Fruit fly (Drosophila melanogaster) ovary, adult (tissue): ENCODE results near the gene Unc-115a.
A peak's percentile ranks its signal among the peaks of the same experiment; 100 is the strongest.

ENCODE experiments used
- CG17801 ChIP-seq: fragments of 200-800 bp; optimal IDR thresholded peaks from 2 replicates; lab custom pipeline; 2019; ENCODE audit warnings: missing biosample characterization, mild to moderate bottlenecking, missing genetic modification characterization, moderate library complexity; ENCODE audit not compliant: partially characterized antibody

Gene Unc-115a

dm6 chr3R:9705008-9705628 lies at the start of gene Unc-115a:
Gene Unc-115a (minus strand): TSS chr3R:9705417.
- TF ChIP-seq CG17801 (GFP tag; lab: Kevin White, UChicago) = peak; percentile 55

DNA sequence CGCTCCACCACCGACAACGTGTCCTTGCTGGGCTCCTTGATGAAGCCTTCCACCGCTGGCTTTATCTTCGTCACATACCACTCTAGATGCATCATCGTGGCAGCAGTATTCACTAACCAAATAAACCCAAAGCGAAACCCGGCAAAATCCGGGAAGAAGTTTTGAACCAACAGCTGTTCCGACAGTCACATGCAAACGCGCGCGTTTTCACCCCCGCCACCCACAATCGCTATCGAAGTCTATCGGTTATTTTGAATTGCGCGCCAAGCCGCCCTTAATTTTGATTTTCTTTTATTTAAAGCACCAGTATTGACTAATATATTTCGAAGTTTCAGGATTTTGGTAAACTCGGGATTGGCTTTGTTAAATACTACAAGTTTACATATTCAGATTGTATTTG lies 49.3 kb upstream of the Unc-115a start, which contains the start of gene Tti1:
TSS of gene Tti1 (minus strand) at position 200 of the 400 bp plus-strand sequence.
- no peak for TF ChIP-seq CG17801 (GFP tag; lab: Kevin White, UChicago)

DNA sequence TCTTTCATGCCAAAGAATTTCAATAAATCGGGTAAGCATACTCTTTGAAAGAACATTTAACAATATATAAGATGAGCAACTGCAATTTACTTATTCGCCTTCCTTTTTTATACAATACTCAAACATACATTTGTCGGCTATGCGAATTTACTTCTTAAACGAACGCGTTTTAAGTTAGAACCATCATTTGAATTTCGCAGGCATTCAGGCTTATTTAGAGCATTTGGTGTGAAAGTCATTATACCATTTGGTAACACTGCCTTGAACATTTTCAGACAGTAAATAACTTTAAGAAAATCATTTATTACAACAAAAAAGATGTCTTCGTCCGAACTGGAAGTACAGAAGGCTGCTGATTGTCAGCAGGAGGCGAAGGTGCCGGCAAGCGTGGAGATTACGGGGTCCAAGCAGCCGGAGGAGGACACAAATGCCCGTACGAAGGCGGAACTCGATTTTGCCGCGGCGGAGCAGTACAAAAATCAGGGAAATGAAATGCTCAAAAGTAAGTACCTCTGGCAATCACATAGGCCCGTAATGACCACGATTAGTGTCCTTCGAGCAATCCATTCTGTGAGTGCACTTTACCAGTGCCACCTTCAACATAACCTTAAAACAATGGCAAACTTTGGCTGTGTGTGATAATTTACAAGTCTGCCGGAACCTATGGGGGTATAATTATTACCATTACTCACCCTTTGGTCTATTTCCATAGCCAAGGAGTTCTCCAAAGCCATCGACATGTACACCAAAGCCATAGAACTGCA lies 42.9 kb upstream of the Unc-115a start:
- TF ChIP-seq CG17801 (GFP tag; lab: Kevin White, UChicago) = no peak

- no peak for TF ChIP-seq CG17801 (GFP tag; lab: Kevin White, UChicago)
These were observed 42.5 kb upstream of the Unc-115a start, which contains the start of gene PpD3 for dm6 chr3R:9747875-9747899. Gene PpD3 (plus strand): TSS chr3R:9747875.

- peak; percentile 80 for TF ChIP-seq CG17801 (GFP tag; lab: Kevin White, UChicago)
These were observed 42.2 kb upstream of the Unc-115a start, which contains the start of gene CG12948 for dm6 chr3R:9747272-9747874. Gene CG12948 (minus strand): TSS chr3R:9747744.

DNA sequence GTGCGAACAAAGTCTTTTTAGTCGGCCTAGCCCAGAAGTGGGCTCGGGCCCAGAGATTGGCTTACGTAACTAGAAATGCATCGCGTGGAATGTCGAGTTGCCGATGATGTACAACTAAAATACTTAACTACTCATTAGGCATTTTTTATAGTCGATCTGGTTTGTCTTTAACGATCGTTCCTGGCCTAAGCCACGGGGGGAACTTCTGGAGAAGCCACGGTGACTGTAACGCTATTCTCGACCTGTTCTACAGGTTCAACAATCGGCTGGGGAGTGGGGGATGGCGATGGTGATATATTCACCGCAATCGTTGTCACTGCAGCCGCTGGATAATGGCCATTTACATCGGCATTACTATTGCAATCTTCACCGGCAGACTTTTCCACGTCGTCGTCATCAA lies 41.0 kb upstream of the Unc-115a start, which contains the start of gene CG34409:
TSS of gene CG34409 (minus strand) at position 101 of the 400 bp plus-strand sequence.
- TF ChIP-seq CG17801 (GFP tag; lab: Kevin White, UChicago) = no peak

DNA sequence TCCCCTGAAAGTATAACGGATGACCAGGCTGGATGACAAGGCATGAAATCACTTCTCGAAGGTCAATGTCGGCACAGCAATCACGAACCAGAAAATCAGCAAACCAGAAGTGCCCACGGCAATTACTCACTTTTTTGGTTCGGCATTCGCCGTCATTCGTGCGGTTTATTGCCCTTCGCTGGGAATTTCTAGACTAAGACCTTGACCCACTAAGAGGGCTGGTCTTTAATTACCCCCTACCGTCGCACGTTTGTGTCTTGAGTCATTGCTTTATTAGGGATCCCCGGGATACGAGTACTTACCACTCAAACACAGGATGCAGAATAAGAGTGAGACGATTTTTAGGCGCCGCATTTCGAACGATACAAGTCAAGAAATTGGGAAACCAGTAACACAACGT lies 40.2 kb upstream of the Unc-115a start:
- TF ChIP-seq CG17801 (GFP tag; lab: Kevin White, UChicago) = no peak

DNA sequence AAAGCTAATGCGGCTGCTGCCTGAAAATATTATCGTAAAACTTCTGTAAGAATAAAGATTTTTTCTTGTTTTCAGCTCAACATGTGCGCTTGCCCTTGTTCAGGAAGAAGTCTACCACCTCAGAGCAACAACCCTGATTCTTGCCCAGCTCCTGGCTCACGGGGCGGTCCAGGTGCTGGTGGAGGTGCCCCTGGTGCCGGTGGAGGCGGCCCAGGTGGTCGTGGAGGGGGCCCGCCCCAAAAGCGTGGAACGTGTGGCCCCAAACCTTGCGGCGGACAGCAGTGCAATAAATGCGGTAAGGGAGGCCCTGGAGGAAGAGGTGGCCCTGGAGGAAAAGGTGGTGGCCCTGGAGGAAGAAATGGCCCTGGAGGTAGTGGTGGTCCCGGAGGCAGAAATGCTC lies 38.8 kb upstream of the Unc-115a start:
- no peak for TF ChIP-seq CG17801 (GFP tag; lab: Kevin White, UChicago)

- TF ChIP-seq CG17801 (GFP tag; lab: Kevin White, UChicago) = no peak
These were observed 38.0 kb upstream of the Unc-115a start, which contains the start of gene CG31415 for dm6 chr3R:9743217-9743616. Gene CG31415 (plus strand): TSS chr3R:9743517.

DNA sequence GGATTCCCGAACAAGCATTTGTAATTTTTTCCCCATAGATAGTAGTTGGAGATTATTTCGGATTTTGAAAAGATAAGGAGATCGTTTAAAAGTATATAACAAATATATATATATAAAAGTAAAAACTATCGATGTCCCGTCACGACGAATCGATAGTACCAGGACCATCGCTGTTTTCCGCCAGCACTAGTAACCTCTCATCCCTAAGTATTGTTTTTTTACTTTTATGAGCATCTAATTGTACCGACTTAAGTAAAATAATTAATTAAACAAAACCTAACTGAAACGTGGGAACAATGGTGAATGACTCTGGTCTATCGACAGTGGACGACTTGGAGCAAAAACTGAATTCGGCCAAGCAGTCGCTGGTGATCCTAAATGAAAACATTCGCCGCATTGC lies 35.5 kb upstream of the Unc-115a start, which contains the start of gene Pnn:
TSS of gene Pnn (plus strand) at position 187 of the 400 bp plus-strand sequence.
- TF ChIP-seq CG17801 (GFP tag; lab: Kevin White, UChicago) = peak; percentile 20

DNA sequence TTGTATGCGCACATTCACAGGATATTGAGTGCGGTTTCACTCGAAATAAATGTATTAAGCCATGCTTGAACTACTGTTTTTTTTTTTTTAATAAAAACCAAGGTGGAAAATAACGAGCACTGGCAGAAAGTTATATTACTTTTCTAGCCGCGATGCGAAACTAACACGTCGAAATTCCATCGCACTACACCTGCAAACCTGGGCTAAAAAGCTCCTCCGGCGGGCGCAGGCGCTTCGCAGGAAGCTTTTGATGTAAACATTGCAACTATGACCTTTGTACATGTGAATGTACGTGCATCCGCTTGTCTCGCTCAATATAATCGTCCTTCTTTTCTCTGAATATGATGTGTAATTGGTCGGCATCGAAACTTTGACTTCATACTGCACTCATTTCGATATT lies 34.6 kb upstream of the Unc-115a start, which contains the start of gene side-VII:
TSS of gene side-VII (minus strand) at position 187 of the 400 bp plus-strand sequence.
- no peak for TF ChIP-seq CG17801 (GFP tag; lab: Kevin White, UChicago)

- no peak for TF ChIP-seq CG17801 (GFP tag; lab: Kevin White, UChicago)
These were observed 29.9 kb upstream of the Unc-115a start for dm6 chr3R:9735151-9735550.

- no peak for TF ChIP-seq CG17801 (GFP tag; lab: Kevin White, UChicago)
These were observed 27.9 kb upstream of the Unc-115a start, which contains the start of gene alphaTub85E for dm6 chr3R:9733150-9733549. Gene alphaTub85E (minus strand): TSS chr3R:9733250.

- TF ChIP-seq CG17801 (GFP tag; lab: Kevin White, UChicago) = no peak
These were observed 25.6 kb upstream of the Unc-115a start, which contains the start of gene FoxP for dm6 chr3R:9730784-9731183. Gene FoxP (minus strand): TSS chr3R:9730872.

DNA sequence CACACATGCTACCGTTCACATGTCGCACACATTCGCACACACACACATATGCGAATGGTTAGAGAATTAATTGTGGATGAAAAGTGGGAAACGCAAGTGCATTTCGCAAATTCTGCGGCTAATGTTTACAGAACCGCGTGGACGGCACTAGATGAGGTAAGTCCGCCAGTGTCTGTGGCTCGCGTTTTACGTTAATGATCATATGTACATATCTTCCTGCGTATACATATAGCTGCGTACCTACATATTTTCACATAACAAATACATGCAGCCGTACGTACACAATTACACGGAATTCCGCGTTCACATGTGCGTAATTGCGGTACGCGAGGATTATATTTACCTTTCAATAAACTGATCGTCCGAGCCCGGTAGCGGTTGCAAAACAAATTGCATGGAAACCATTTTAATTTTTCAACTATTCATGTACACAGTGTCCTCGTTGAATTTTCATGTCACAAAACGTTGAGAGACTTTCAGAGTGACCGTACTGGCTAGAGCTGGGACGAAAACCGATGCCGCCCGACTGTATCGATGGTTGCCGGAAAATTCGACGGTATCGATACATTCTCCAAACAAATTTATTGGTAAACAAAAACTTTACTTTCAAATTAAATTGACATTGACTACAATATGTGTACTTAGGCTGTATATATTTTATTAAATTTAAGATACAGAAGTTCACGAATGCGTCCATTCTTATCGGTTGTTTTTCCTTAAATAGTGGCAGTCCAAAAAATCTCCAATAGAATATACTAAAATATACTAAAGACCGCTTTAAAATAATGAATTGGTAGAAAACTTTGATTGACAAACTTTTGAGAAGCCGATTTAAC lies 20.1 kb upstream of the Unc-115a start, which contains the start of gene hyd:
TSS of gene hyd (minus strand) at position 495 of the 836 bp plus-strand sequence.
- TF ChIP-seq CG17801 (GFP tag; lab: Kevin White, UChicago) = no peak
